Fruit fly (Drosophila melanogaster): ENCODE results near the gene Nubp2.

- peak; percentile 65 for TF ChIP-seq Mnt (GFP tag; optimal IDR thresholded peaks at IDR 0.05)
- TF ChIP-seq kay (GFP tag; ENCODE audit: borderline replicate concordance), result no peak
- peak; percentile 50 for TF ChIP-seq CG12768 (GFP tag; optimal IDR thresholded peaks at IDR 0.05)
- TF ChIP-seq CG33017 (tag; optimal IDR thresholded peaks at IDR 0.05), result peak; percentile 69
- peak; percentile 38 for TF ChIP-seq CG1620 (GFP tag; optimal IDR thresholded peaks at IDR 0.05)
- peak; percentile 84 for TF ChIP-seq bab1 (GFP tag; optimal IDR thresholded peaks at IDR 0.05)
- peak; percentile 75 for TF ChIP-seq pad (GFP tag; optimal IDR thresholded peaks at IDR 0.05)
- peak; percentile 93 for TF ChIP-seq tj (GFP tag; optimal IDR thresholded peaks at IDR 0.05)
- TF ChIP-seq Crg-1 (GFP tag; optimal IDR thresholded peaks at IDR 0.05), result peak; percentile 32
- peak; percentile 90 for TF ChIP-seq CG11617 (GFP tag; optimal IDR thresholded peaks at IDR 0.05)
- TF ChIP-seq cnc (optimal IDR thresholded peaks at IDR 0.05), result no peak
- TF ChIP-seq CG14711 (tag; optimal IDR thresholded peaks at IDR 0.05), result peak; percentile 57
These were observed 17.0 kb upstream of the Nubp2 start for dm6 chr3L:20509121-20509934.
